Worm (Caenorhabditis elegans) whole organism, mixed stage, embryonic: ENCODE data around the gene ric-8.
A peak's percentile ranks its signal among the peaks of the same experiment; 100 is the strongest.

Source experiments
- ces-1 ChIP-seq: fragments of 150-350 bp; optimal IDR thresholded peaks from 2 replicates; lab custom pipeline; 2014; ENCODE audit warnings: missing biosample characterization, missing genetic modification reagents, missing genetic modification characterization
- elt-3 ChIP-seq: fragments of 150-350 bp; optimal IDR thresholded peaks from 2 replicates; lab custom pipeline; 2014; ENCODE audit warnings: missing biosample characterization, missing genetic modification characterization
- lin-13 ChIP-seq: fragments of 150-350 bp; optimal IDR thresholded peaks from 2 replicates; lab custom pipeline; 2014; ENCODE audit warnings: missing biosample characterization, missing genetic modification characterization
- lsy-2 ChIP-seq: fragments of 150-350 bp; optimal IDR thresholded peaks from 2 replicates; lab custom pipeline; 2014; ENCODE audit warnings: missing biosample characterization, missing genetic modification characterization
- mls-2 ChIP-seq: sonication (generic microtip); optimal IDR thresholded peaks from 2 replicates; lab custom pipeline; 2016; ENCODE audit warnings: mild to moderate bottlenecking, missing genetic modification characterization, moderate library complexity, missing compliant biosample characterization
- snpc-4 ChIP-seq: fragments of 150-350 bp; optimal IDR thresholded peaks from 2 replicates; lab custom pipeline; 2014; ENCODE audit warnings: missing biosample characterization, missing genetic modification characterization
- sptf-1 ChIP-seq: sonication (generic microtip); optimal IDR thresholded peaks from 2 replicates; lab custom pipeline; 2017; ENCODE audit warnings: mild to moderate bottlenecking, missing genetic modification characterization, moderate library complexity, missing compliant biosample characterization
- unc-62 ChIP-seq: fragments of 150-350 bp; optimal IDR thresholded peaks from 2 replicates; lab custom pipeline; 2014; ENCODE audit warnings: missing biosample characterization, missing genetic modification reagents, missing genetic modification characterization
- ztf-11 ChIP-seq: fragments of 150-350 bp; optimal IDR thresholded peaks from 2 replicates; lab custom pipeline; 2014; ENCODE audit warnings: missing biosample characterization, missing genetic modification characterization

DNA sequence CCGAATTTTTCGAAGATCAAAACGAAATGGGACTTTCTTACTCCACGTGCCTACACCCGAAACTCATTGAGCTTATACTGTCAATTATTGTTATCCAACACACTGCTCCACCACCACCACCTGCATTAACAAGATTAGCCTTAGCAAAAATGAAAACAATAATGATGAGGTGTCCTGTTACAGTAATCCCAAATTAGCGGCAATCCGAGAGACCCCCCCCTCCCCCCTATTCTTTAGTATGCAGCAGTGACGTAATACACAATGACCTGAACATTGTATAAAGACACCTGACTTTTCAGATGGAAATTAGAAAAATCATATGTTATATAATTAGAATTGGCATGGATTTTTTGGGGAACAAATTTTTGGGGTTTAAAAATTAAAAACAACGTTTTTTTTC is 7.8 kb upstream of the ric-8 start:
- TF ChIP-seq ces-1 (GFP tag; lab: Kevin White, UChicago) (no peak), sptf-1 (tag; lab: Kevin White, UChicago) (no peak), elt-3 (tag; lab: Kevin White, UChicago) (no peak), snpc-4 (tag; lab: Kevin White, UChicago) (no peak), ztf-11 (tag; lab: Kevin White, UChicago) (no peak), lin-13 (tag; lab: Kevin White, UChicago) (no peak), lsy-2 (tag; lab: Kevin White, UChicago) (peak; percentile 60), unc-62 (no peak), mls-2 (tag; lab: Kevin White, UChicago) (no peak)
